Fruit fly (Drosophila melanogaster): Measurements from ENCODE around the gene CG6999.

The CG6999 gene

dm6 chrX:9118961-9119633, 30.9 kb downstream of the CG6999 start:
- TF ChIP-seq Dif (GFP tag; optimal IDR thresholded peaks at IDR 0.05; ENCODE audit: partially characterized antibody): no peak
- TF ChIP-seq Hr78 (GFP tag; optimal IDR thresholded peaks at IDR 0.05): no peak
- TF ChIP-seq psq (GFP tag; optimal IDR thresholded peaks at IDR 0.05): no peak
- TF ChIP-seq tai (GFP tag; optimal IDR thresholded peaks at IDR 0.05): no peak

- TF ChIP-seq Dif (GFP tag; optimal IDR thresholded peaks at IDR 0.05; ENCODE audit: partially characterized antibody) (no peak), sage (GFP tag; optimal IDR thresholded peaks at IDR 0.05) (no peak), foxo (GFP tag; optimal IDR thresholded peaks at IDR 0.05) (no peak), fru (GFP tag; optimal IDR thresholded peaks at IDR 0.05) (no peak), CG9705 (GFP tag; optimal IDR thresholded peaks at IDR 0.05) (no peak), CG32264 (GFP tag; optimal IDR thresholded peaks at IDR 0.05) (no peak)
Measured at dm6 chrX:9119671-9120364, 31.7 kb downstream of the CG6999 start.

dm6 chrX:9120828-9121754, 32.9 kb downstream of the CG6999 start:
- TF ChIP-seq rgr (GFP tag; optimal IDR thresholded peaks at IDR 0.05): peak; percentile 30
- peak in 1 of 2 experiments; percentile 45 for TF ChIP-seq foxo (GFP tag; optimal IDR thresholded peaks at IDR 0.05)
- peak; percentile 26 for TF ChIP-seq HLH106 (tag; optimal IDR thresholded peaks at IDR 0.05)
- peak; percentile 17 for TF ChIP-seq woc (GFP tag; optimal IDR thresholded peaks at IDR 0.05)
- TF ChIP-seq dl (GFP tag; optimal IDR thresholded peaks at IDR 0.05; ENCODE audit: insufficient read depth in 1 of 2, partially characterized antibody in 2 of 2): no peak
- no peak for TF ChIP-seq Vsx2 (GFP tag; optimal IDR thresholded peaks at IDR 0.05; ENCODE audit: partially characterized antibody)
- peak; percentile 30 for TF ChIP-seq ey (GFP tag; optimal IDR thresholded peaks at IDR 0.05)
- TF ChIP-seq h (GFP tag; optimal IDR thresholded peaks at IDR 0.05): peak; percentile 21
- peak; percentile 49 for TF ChIP-seq fru (GFP tag; optimal IDR thresholded peaks at IDR 0.05)
- peak; percentile 2 for TF ChIP-seq OdsH (GFP tag; optimal IDR thresholded peaks at IDR 0.05)
- TF ChIP-seq dmrt93B (GFP tag; optimal IDR thresholded peaks at IDR 0.05): peak; percentile 7
- no peak for TF ChIP-seq Sp1 (GFP tag; optimal IDR thresholded peaks at IDR 0.05)

- no peak for TF ChIP-seq tai (GFP tag; optimal IDR thresholded peaks at IDR 0.05)
- no peak for TF ChIP-seq Jra (GFP tag; optimal IDR thresholded peaks at IDR 0.05)
- TF ChIP-seq N (GFP tag; optimal IDR thresholded peaks at IDR 0.05): no peak
- TF ChIP-seq fru (GFP tag; optimal IDR thresholded peaks at IDR 0.05): no peak
Measured at dm6 chrX:9122492-9122891, 34.3 kb downstream of the CG6999 start.

dm6 chrX:9127264-9128011, 39.3 kb downstream of the CG6999 start:
- TF ChIP-seq Mio (GFP tag; optimal IDR thresholded peaks at IDR 0.05) (no peak), CrebA (GFP tag; optimal IDR thresholded peaks at IDR 0.05; ENCODE audit: borderline replicate concordance) (no peak), Hr83 (GFP tag; optimal IDR thresholded peaks at IDR 0.05; ENCODE audit: poor library complexity, severe bottlenecking) (no peak), CG9705 (GFP tag; optimal IDR thresholded peaks at IDR 0.05) (no peak), ey (GFP tag; optimal IDR thresholded peaks at IDR 0.05) (no peak), HLH106 (tag; optimal IDR thresholded peaks at IDR 0.05) (no peak), Myc (optimal IDR thresholded peaks at IDR 0.05) (no peak), Vsx2 (GFP tag; optimal IDR thresholded peaks at IDR 0.05; ENCODE audit: partially characterized antibody) (no peak), Dfd (GFP tag; optimal IDR thresholded peaks at IDR 0.05) (no peak), OdsH (GFP tag; optimal IDR thresholded peaks at IDR 0.05) (no peak), br (GFP tag; optimal IDR thresholded peaks at IDR 0.05) (no peak), dl (GFP tag; optimal IDR thresholded peaks at IDR 0.05; ENCODE audit: insufficient read depth in 1 of 2, partially characterized antibody in 2 of 2) (no peak), sv (GFP tag; optimal IDR thresholded peaks at IDR 0.05) (no peak), Sp1 (GFP tag; optimal IDR thresholded peaks at IDR 0.05) (no peak), brk (GFP tag; optimal IDR thresholded peaks at IDR 0.05) (no peak)

All from whole organism, wandering third instar larva.